Worm (Caenorhabditis elegans): ENCODE measurements around the gene gakh-1.

DNA sequence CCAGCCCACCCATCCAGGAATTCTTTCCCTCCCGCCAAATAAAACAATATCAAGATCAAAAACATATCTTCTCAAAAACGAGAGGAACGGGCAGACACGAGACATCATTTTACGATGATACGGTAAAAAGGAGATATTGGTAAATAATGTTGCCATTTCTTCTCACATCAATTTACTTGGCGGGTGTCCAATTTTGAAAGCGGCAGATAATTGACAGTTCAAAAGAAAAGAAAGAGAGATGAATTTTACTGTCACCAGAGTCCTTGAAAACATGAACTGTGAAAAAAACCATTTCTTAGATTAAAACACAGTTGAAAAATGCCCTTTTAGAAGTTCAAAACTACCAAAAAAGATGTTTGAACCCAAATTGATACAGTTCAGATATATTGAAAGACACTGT lies 28.4 kb downstream of the gakh-1 start:
- TF ChIP-seq nhr-28 (tag; optimal IDR thresholded peaks at IDR 0.05) (no peak), nhr-77 (tag; optimal IDR thresholded peaks at IDR 0.05) (no peak), nhr-11 (tag; optimal IDR thresholded peaks at IDR 0.05) (no peak), ces-1 (GFP tag; optimal IDR thresholded peaks at IDR 0.05) (no peak), skn-1 (tag; optimal IDR thresholded peaks at IDR 0.05) (no peak), mdl-1 (tag; optimal IDR thresholded peaks at IDR 0.05) (no peak)

All from whole organism, L1 larva.